Worm (Caenorhabditis elegans): ENCODE data around the gene rpl-26.

DNA sequence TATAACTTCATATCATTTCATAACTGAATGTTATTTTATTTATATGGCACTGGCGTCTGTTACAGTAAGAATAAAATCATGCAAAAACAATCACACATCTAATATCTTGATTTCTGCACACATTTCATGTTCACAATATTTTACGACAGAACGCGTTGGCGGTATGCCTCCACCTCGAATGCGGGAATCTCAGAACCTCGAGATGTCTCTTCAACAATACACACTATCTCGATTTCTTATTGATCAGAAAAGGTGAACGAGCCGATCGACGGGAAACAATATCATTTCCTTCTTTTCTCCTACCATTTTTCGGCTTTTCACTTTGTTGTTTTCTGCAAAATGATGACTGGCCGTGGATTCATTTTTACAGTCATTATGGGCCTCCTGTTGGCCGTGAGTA lies 5.1 kb downstream of the rpl-26 start, which contains the start of gene F28C6.10:
- TF ChIP-seq ceh-79 (tag; optimal IDR thresholded peaks at IDR 0.05) (no peak), cebp-1 (GFP tag; IDR thresholded peaks at IDR 0.05) (no peak), cebp-1 (tag; optimal IDR thresholded peaks at IDR 0.05) (no peak), aptf-3 (GFP tag; IDR thresholded peaks at IDR 0.05) (no peak), pha-4 (tag; optimal IDR thresholded peaks at IDR 0.05) (no peak), Y67H2A.10 (GFP tag; conservative IDR thresholded peaks at IDR 0.05) (no peak), ztf-18 (tag; optimal IDR thresholded peaks at IDR 0.05) (no peak), F49E8.2 (tag; optimal IDR thresholded peaks at IDR 0.05; ENCODE audit: insufficient read depth) (no peak), mel-28 (tag; optimal IDR thresholded peaks at IDR 0.05; ENCODE audit: borderline replicate concordance) (no peak), fkh-3 (tag; optimal IDR thresholded peaks at IDR 0.05) (no peak), ama-1 (optimal IDR thresholded peaks at IDR 0.05) (no peak), ama-1 (GFP tag; optimal IDR thresholded peaks at IDR 0.05) (no peak), unc-62 (GFP tag; optimal IDR thresholded peaks at IDR 0.05) (no peak), nfya-2 (GFP tag; IDR thresholded peaks at IDR 0.05) (no peak), ceh-91 (GFP tag; IDR thresholded peaks at IDR 0.05) (no peak), F39B2.1 (GFP tag; IDR thresholded peaks at IDR 0.05) (no peak)

All from whole organism, young adult.